Worm (Caenorhabditis elegans) whole organism, midembryonic: ENCODE results near the gene cct-8.
A peak's percentile ranks its signal among the peaks of the same experiment; 100 is the strongest.

Source experiments
- T22C8.4 ChIP-seq: fragments of 200-800 bp; sonication (Bioruptor generic); IDR thresholded peaks from 2 replicates; pipeline ENCODE4 v1.3.6; 2022; ENCODE audit warnings: missing genetic modification characterization, missing compliant biosample characterization
- cog-1 ChIP-seq: sonication (generic microtip); optimal IDR thresholded peaks from 2 replicates; lab custom pipeline; 2016; ENCODE audit warnings: missing genetic modification characterization, missing compliant biosample characterization
- flt-1 ChIP-seq: fragments of 200-800 bp; sonication (Bioruptor generic); IDR thresholded peaks from 2 replicates; pipeline ENCODE4 v1.3.6; 2022; ENCODE audit warnings: missing genetic modification characterization, missing compliant biosample characterization
- klf-2 ChIP-seq: fragments of 200-800 bp; sonication (Bioruptor generic); conservative IDR thresholded peaks from 2 replicates; pipeline ENCODE4 v1.3.6; 2022; ENCODE audit warnings: missing genetic modification reagents, missing genetic modification characterization, missing compliant biosample characterization
- med-1 ChIP-seq: sonication (generic microtip); optimal IDR thresholded peaks from 2 replicates; lab custom pipeline; 2017; ENCODE audit warnings: missing genetic modification characterization, mild to moderate bottlenecking, missing compliant biosample characterization, antibody characterized with exemption, missing genetic modification reagents; ENCODE audit not compliant: insufficient read depth
- ref-1 ChIP-seq: fragments of 200-800 bp; sonication (Bioruptor generic); conservative IDR thresholded peaks from 2 replicates; pipeline ENCODE4 v1.3.6; 2022; ENCODE audit warnings: missing genetic modification reagents, missing genetic modification characterization, missing compliant biosample characterization
- tab-1 ChIP-seq: fragments of 200-800 bp; sonication (Bioruptor generic); IDR thresholded peaks from 2 replicates; pipeline ENCODE4 v1.3.6; 2022; ENCODE audit warnings: missing genetic modification characterization, missing compliant biosample characterization
- ztf-23 ChIP-seq: fragments of 200-800 bp; sonication (Bioruptor generic); IDR thresholded peaks from 2 replicates; pipeline ENCODE4 v1.3.6; 2022; ENCODE audit warnings: missing genetic modification reagents, missing genetic modification characterization, missing compliant biosample characterization
- ztf-29 ChIP-seq: fragments of 200-800 bp; sonication (Bioruptor generic); IDR thresholded peaks from 2 replicates; pipeline ENCODE4 v1.3.6; 2022; ENCODE audit warnings: missing genetic modification reagents, missing genetic modification characterization, missing compliant biosample characterization

cct-8 gene

DNA sequence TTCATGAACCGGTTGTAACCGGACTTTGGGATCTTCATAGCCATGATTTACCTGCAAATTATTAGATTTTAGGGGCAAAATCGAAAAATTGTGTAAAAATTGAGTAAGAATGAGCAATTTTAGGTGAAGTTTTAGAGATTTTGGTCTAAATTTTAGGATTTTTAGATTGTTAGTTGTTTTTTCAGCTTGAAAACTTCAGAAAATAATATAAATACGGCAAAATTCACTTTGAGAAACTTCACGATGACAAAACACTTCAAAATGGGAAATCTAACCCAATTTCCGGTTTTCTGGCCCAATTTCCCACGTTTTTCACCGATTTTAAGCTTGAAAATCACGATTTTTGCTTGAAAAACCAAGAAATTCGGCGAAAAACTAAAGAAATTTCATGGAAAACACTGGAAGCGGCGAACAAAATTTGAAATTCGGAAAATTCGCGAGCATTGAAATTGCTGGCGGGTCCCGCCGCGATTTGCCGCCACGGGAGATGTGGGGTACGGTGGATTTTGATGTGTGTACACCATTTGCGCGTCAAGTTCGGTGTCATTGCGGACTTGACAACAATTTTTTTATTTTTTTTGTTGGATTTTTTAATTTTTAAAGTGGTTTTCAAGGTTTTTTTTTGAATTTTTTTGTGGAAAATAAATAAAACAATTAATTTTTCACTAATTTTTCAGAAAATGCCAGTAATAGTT is at the start of gene cct-8, which contains the start of gene Y55F3AR.2:
TSS of gene cct-8 (minus strand) at position 51 of the 695 bp plus-strand sequence.
TSS of gene Y55F3AR.2 (plus strand) at position 672 of the 695 bp plus-strand sequence.
- peak; percentile 52; the same call in 1 of the 2 replicates for TF ChIP-seq klf-2 (GFP tag; lab: Robert Waterston, UW)
- peak; percentile 92 for TF ChIP-seq ztf-23 (GFP tag; lab: Robert Waterston, UW)
- peak; percentile 81 for TF ChIP-seq flt-1 (GFP tag; lab: Robert Waterston, UW)
- TF ChIP-seq cog-1 (tag; lab: Kevin White, UChicago), result peak; percentile 88
- TF ChIP-seq T22C8.4 (GFP tag; lab: Robert Waterston, UW), result peak; percentile 55; the same call in 1 of the 2 replicates
- no peak for TF ChIP-seq ztf-29 (GFP tag; lab: Robert Waterston, UW)
- no peak for TF ChIP-seq med-1

DNA sequence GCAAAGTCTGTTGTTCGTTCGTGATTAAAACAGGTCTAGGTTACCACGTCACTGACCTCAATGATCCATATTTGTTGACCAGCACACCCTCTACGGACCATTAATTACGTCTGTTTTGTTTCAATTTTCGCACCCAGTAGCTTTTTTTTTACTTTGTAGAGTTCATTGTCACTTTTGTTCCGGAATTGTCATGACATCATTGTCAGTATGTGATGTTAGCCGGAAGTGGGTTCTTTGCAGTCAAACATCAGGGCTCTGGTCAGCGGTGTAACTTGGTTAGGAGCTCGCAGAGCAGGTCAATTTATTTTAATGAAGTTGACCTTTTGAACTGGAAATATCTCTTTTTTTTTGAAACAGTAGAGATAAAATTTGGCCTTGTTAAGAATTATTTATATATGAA is 42.9 kb upstream of the cct-8 start, which contains the start of gene C44B12.6:
TSS of gene C44B12.6 (minus strand) at position 101 of the 400 bp plus-strand sequence.
- no peak for TF ChIP-seq T22C8.4 (GFP tag; lab: Robert Waterston, UW)
- TF ChIP-seq cog-1 (tag; lab: Kevin White, UChicago), result no peak
- no peak for TF ChIP-seq klf-2 (GFP tag; lab: Robert Waterston, UW)
- TF ChIP-seq tab-1 (GFP tag; lab: Robert Waterston, UW), result no peak
- no peak for TF ChIP-seq flt-1 (GFP tag; lab: Robert Waterston, UW)
- no peak for TF ChIP-seq ztf-23 (GFP tag; lab: Robert Waterston, UW)
- no peak for TF ChIP-seq med-1
- TF ChIP-seq ztf-29 (GFP tag; lab: Robert Waterston, UW), result no peak

- no peak for TF ChIP-seq ztf-29 (GFP tag; lab: Robert Waterston, UW)
- TF ChIP-seq tab-1 (GFP tag; lab: Robert Waterston, UW), result no peak
- no peak for TF ChIP-seq T22C8.4 (GFP tag; lab: Robert Waterston, UW)
- no peak for TF ChIP-seq med-1
- TF ChIP-seq flt-1 (GFP tag; lab: Robert Waterston, UW), result no peak
- TF ChIP-seq ref-1 (GFP tag; lab: Robert Waterston, UW), result no peak
- TF ChIP-seq ztf-23 (GFP tag; lab: Robert Waterston, UW), result no peak
- TF ChIP-seq klf-2 (GFP tag; lab: Robert Waterston, UW), result no peak
- no peak for TF ChIP-seq cog-1 (tag; lab: Kevin White, UChicago)
These were observed 34.1 kb upstream of the cct-8 start for ce11 chrIV:1127852-1128251.

DNA sequence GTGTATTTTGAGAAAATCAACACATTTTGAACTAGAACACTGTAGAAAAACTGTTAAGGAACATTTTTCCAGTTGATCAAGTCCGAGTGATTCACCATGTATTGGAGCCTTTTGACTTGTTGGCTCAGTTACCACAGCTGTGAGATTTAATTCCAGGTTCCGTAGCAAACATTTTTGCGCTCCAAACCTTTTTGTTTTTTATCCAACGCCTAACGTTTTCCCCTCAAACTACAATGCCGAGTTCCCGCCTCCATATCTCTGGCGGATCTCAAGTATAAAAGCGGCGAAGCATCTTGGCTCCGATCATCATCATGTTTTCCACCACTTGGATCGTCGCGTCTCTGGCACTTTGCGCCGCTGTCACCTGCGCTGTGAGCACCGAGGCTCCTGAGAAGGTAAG is 32.8 kb upstream of the cct-8 start, which contains the start of gene perm-2:
TSS of gene perm-2 (plus strand) at position 301 of the 400 bp plus-strand sequence.
- TF ChIP-seq ztf-29 (GFP tag; lab: Robert Waterston, UW) (no peak), ztf-23 (GFP tag; lab: Robert Waterston, UW) (no peak), med-1 (no peak), flt-1 (GFP tag; lab: Robert Waterston, UW) (no peak), T22C8.4 (GFP tag; lab: Robert Waterston, UW) (no peak), klf-2 (GFP tag; lab: Robert Waterston, UW) (no peak), ref-1 (GFP tag; lab: Robert Waterston, UW) (no peak), cog-1 (tag; lab: Kevin White, UChicago) (no peak), tab-1 (GFP tag; lab: Robert Waterston, UW) (no peak)

ce11 chrIV:1124741-1125140 is 31.0 kb upstream of the cct-8 start, which contains the start of gene perm-4:
TSS of gene perm-4 (minus strand) at chrIV:1125107.
- TF ChIP-seq klf-2 (GFP tag; lab: Robert Waterston, UW) (no peak), T22C8.4 (GFP tag; lab: Robert Waterston, UW) (no peak), tab-1 (GFP tag; lab: Robert Waterston, UW) (no peak), ztf-29 (GFP tag; lab: Robert Waterston, UW) (no peak)

- TF ChIP-seq T22C8.4 (GFP tag; lab: Robert Waterston, UW) (no peak), tab-1 (GFP tag; lab: Robert Waterston, UW) (no peak), flt-1 (GFP tag; lab: Robert Waterston, UW) (no peak), med-1 (no peak), cog-1 (tag; lab: Kevin White, UChicago) (no peak), ref-1 (GFP tag; lab: Robert Waterston, UW) (no peak), ztf-23 (GFP tag; lab: Robert Waterston, UW) (no peak), ztf-29 (GFP tag; lab: Robert Waterston, UW) (no peak), klf-2 (GFP tag; lab: Robert Waterston, UW) (no peak)
These were observed 29.6 kb upstream of the cct-8 start for ce11 chrIV:1123357-1123756.

DNA sequence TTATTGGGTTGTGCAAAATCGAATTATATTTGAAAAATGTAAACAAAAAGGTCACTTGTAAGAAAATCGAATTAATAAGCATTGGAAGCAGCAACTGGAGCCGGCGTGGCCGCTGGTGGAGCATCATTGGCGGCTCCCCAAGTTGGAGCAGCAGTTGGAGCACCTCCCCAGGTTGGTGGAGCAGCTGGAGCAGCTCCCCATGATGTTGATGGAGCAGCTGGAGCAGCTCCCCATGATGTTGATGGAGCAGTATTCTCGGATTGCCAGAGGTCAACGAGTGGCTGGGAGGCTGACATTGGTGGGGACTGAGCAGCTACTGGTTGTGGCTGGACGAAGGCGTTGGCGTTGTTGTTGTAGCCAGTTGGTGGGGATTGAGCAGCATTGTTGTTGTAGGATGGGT is 27.8 kb upstream of the cct-8 start:
- TF ChIP-seq ztf-23 (GFP tag; lab: Robert Waterston, UW) (no peak), cog-1 (tag; lab: Kevin White, UChicago) (no peak), T22C8.4 (GFP tag; lab: Robert Waterston, UW) (no peak), klf-2 (GFP tag; lab: Robert Waterston, UW) (no peak)

DNA sequence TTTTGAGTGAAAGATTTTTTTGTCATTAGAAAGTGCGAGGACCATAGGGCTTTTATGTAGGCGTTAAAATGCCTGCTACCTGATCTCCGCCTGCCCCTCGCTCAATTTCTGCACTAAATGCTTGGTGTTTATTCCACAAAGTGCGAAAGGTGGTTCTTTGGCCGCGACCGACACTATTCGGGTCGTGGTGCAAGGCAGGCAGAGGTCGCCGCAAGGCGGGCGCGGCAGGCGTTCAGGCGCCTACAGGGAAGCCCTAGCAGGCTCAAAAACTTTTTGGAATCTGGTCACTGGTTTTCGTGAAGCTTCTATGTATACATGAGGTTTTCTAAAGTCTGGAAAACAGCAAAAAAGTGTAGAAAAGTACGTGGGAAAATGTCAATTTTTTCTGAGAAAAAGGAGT is 27.1 kb upstream of the cct-8 start:
- TF ChIP-seq klf-2 (GFP tag; lab: Robert Waterston, UW) (no peak), med-1 (no peak), ztf-29 (GFP tag; lab: Robert Waterston, UW) (no peak), ztf-23 (GFP tag; lab: Robert Waterston, UW) (no peak), T22C8.4 (GFP tag; lab: Robert Waterston, UW) (no peak), tab-1 (GFP tag; lab: Robert Waterston, UW) (no peak), ref-1 (GFP tag; lab: Robert Waterston, UW) (no peak)

DNA sequence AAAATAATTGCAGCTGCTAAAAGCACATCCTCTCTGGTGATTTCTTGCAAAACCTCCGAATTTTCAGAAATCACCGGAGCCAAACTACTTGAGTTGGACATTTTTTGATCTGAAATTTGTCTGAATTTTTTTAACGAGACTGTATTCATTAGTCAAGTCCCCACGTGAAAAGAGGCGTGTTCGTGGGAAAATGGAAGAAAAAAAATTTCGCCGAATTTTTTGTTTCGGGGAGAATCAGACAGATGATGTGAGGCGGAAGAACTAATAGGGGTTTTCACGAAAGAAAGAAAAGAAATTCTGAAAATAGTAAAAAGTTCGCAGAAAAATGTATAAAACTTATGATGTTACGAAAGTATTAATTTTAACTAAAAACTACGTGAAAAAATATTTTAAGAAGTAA is 24.8 kb upstream of the cct-8 start, which contains the start of gene srx-13:
TSS of gene srx-13 (minus strand) at position 101 of the 400 bp plus-strand sequence.
- TF ChIP-seq tab-1 (GFP tag; lab: Robert Waterston, UW), result no peak
- TF ChIP-seq ztf-23 (GFP tag; lab: Robert Waterston, UW), result no peak
- no peak for TF ChIP-seq T22C8.4 (GFP tag; lab: Robert Waterston, UW)
- no peak for TF ChIP-seq ztf-29 (GFP tag; lab: Robert Waterston, UW)
- no peak for TF ChIP-seq med-1
- TF ChIP-seq flt-1 (GFP tag; lab: Robert Waterston, UW), result no peak
